Fruit fly (Drosophila melanogaster) whole organism, prepupa: ENCODE measurements around the gene Iyd.
"Not testable (repeated sequence)": the region's sequence is repeated elsewhere in the genome, so short reads cannot be mapped to it uniquely, and the experiment has no call there.

Source experiments
- CG6792 ChIP-seq: fragments of 200-800 bp; sonication (Bioruptor generic); optimal IDR thresholded peaks from 3 replicates; lab custom pipeline; 2016; ENCODE audit warnings: missing biosample characterization, missing genetic modification characterization
- Met ChIP-seq: fragments of 200-800 bp; sonication (Bioruptor generic); optimal IDR thresholded peaks from 3 replicates; lab custom pipeline; 2016; ENCODE audit warnings: missing biosample characterization, missing genetic modification characterization

dm6 chr3L:11132055-11132454, 36.0 kb upstream of the Iyd start, which contains the start of gene CG32074:
- not testable (repeated sequence) for TF ChIP-seq CG6792 (GFP tag; lab: Kevin White, UChicago); Met
